Worm (Caenorhabditis elegans) whole organism, L4/young adult: ENCODE results near the gene C44B7.5.

Experiments
- W03F9.2 ChIP-seq: fragments of 150-350 bp; optimal IDR thresholded peaks from 2 replicates; lab custom pipeline; 2014; ENCODE audit warnings: missing biosample characterization, missing genetic modification characterization
- dao-5 ChIP-seq: sonication (generic microtip); optimal IDR thresholded peaks from 2 replicates; lab custom pipeline; 2016; ENCODE audit warnings: missing genotype, missing genetic modification characterization, moderate library complexity, missing compliant biosample characterization
- him-1 ChIP-seq: sonication (generic microtip); optimal IDR thresholded peaks from 2 replicates; lab custom pipeline; 2016; ENCODE audit warnings: missing genotype, missing genetic modification reagents, missing genetic modification characterization, missing compliant biosample characterization

- TF ChIP-seq him-1, result no peak
- no peak for TF ChIP-seq W03F9.2 (tag; lab: Kevin White, UChicago)
- no peak for TF ChIP-seq dao-5 (tag; lab: Kevin White, UChicago)
Measured at ce11 chrII:6917710-6918109, 45.3 kb upstream of the C44B7.5 start, which contains the start of gene B0252.11.
